Worm (Caenorhabditis elegans): ENCODE data around the gene col-8.

ce11 chrIII:6992496-6992895 is 27.9 kb downstream of the col-8 start:
- TF ChIP-seq hlh-12 (tag; optimal IDR thresholded peaks at IDR 0.05) (no peak), sdz-38 (tag; optimal IDR thresholded peaks at IDR 0.05) (no peak)

Measured in whole organism, young adult.